Fruit fly (Drosophila melanogaster) whole organism: ENCODE measurements around the gene Naa20B.

Experiments
- CG8478 ChIP-seq: fragments of >200 bp; optimal IDR thresholded peaks from 2 replicates; lab custom pipeline; 2018; ENCODE audit warnings: inconsistent platforms
- Dll ChIP-seq: fragments of >200 bp; optimal IDR thresholded peaks from 2 replicates; lab custom pipeline; 2017
- EcR ChIP-seq, 2 experiments: fragments of >200 bp; optimal IDR thresholded peaks; 2 replicates each; lab custom pipeline; 2017; ENCODE audit warnings: missing biosample characterization in 2 of 2, missing genetic modification characterization in 2 of 2, missing genetic modification reagents in 2 of 2
- pan ChIP-seq: fragments of >200 bp; optimal IDR thresholded peaks from 2 replicates; lab custom pipeline; 2017
- psq ChIP-seq: fragments of >200 bp; optimal IDR thresholded peaks from 2 replicates; lab custom pipeline; 2017

dm6 chr2L:13257177-13257576, at the start of gene Naa20B:
- TF ChIP-seq EcR (GFP tag; optimal IDR thresholded peaks at IDR 0.05; lab: Kevin White, UChicago) (no peak), psq (lab: Kevin White, UChicago) (no peak), Dll (lab: Kevin White, UChicago) (no peak), CG8478 (no peak), pan (lab: Kevin White, UChicago) (no peak)
